Fruit fly (Drosophila melanogaster): ENCODE results near the gene CG11555.
A peak's percentile ranks its signal among the peaks of the same experiment; 100 is the strongest.

Gene CG11555

DNA sequence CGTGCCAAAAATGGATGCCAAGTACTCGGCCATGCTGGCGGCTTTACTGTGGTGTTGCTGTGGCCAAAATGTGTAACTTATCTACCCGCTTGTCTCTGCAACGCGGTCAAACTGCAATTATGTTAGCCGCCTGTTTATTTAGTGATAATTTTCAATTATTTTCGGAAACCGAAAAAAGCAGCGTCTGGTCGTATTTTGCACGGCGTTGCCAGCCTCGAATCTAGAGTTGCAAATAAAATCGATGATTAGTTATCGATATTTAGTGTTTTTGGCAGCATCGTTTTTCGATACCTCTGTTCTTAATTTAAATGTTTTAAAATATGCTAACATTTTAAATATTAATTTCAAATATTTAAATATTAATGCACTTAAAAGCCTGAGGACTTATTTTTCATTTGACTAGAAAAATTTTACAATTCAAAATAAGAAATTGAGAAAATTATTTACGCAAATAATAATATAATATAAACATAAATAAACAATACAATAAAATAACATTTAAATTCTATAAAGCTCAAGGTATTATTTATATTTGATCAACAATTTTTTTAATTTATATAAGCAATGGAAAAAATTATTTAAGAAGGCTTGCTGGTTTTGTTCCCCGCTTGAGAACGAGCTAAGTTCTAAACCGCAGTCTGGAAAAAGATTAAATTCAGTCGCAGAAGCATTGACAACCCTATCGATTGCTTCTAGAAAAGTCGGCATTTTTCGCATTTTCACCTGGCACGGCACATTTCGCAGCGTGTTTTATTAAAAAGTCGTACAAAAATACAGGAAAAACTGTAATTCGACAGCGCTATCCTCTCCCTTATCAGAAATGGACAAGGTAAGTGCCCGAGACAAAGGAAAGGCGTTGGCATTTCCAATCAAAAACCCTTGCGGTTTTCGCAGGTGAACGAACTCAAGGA lies 21.1 kb downstream of the CG11555 start, which contains the start of the genes U2af38 and Stip1 (continued):
- TF ChIP-seq CG14710 (tag; optimal IDR thresholded peaks at IDR 0.05) (peak; percentile 87), YL-1 (GFP tag; optimal IDR thresholded peaks at IDR 0.05) (peak; percentile 84), btn (GFP tag; optimal IDR thresholded peaks at IDR 0.05) (no peak), CG4328 (GFP tag; optimal IDR thresholded peaks at IDR 0.05) (peak; percentile 24), bowl (GFP tag; IDR thresholded peaks at IDR 0.05) (no peak)

- TF ChIP-seq CG1792 (GFP tag; optimal IDR thresholded peaks at IDR 0.05) (peak; percentile 90), C15 (GFP tag; IDR thresholded peaks at IDR 0.05) (peak; percentile 46; the same call in 1 of the 3 replicates), klu (GFP tag; IDR thresholded peaks at IDR 0.05) (peak; percentile 77), CG2875 (GFP tag; optimal IDR thresholded peaks at IDR 0.05) (peak; percentile 74), Dref (GFP tag; IDR thresholded peaks at IDR 0.05) (peak; percentile 43), ap (GFP tag; IDR thresholded peaks at IDR 0.05) (peak; percentile 78), CG5245 (GFP tag; optimal IDR thresholded peaks at IDR 0.05) (peak; percentile 87), CG12155 (GFP tag; optimal IDR thresholded peaks at IDR 0.05) (peak; percentile 92), Ptx1 (GFP tag; IDR thresholded peaks at IDR 0.05) (peak; percentile 87), Ets65A (GFP tag) (peak; percentile 100), Max (GFP tag; optimal IDR thresholded peaks at IDR 0.05) (peak; percentile 88), CG3847 (GFP tag; IDR thresholded peaks at IDR 0.05) (peak; percentile 93), btn (GFP tag; optimal IDR thresholded peaks at IDR 0.05) (peak; percentile 69), Gsc (GFP tag; IDR thresholded peaks at IDR 0.05) (no peak), mld (GFP tag; IDR thresholded peaks at IDR 0.05; ENCODE audit: partially characterized antibody) (no peak), CoRest (tag; optimal IDR thresholded peaks at IDR 0.05) (peak; percentile 95), Sox100B (GFP tag; optimal IDR thresholded peaks at IDR 0.05) (peak; percentile 90), CG7357 (GFP tag; IDR thresholded peaks at IDR 0.05) (peak; percentile 70), CG10321 (GFP tag; IDR thresholded peaks at IDR 0.05) (peak; percentile 20; the same call in 1 of the 2 replicates), lov (optimal IDR thresholded peaks at IDR 0.05) (no peak), lov (GFP tag; IDR thresholded peaks at IDR 0.05) (0 out of 3 replicates have a peak, but pooled peaks have one; percentile 4), bab2 (GFP tag; optimal IDR thresholded peaks at IDR 0.05) (peak; percentile 96), CG4617 (GFP tag; optimal IDR thresholded peaks at IDR 0.05; ENCODE audit: borderline replicate concordance) (peak; percentile 97), CG14860 (GFP tag; IDR thresholded peaks at IDR 0.05; ENCODE audit: partially characterized antibody) (no peak), dm (GFP tag; optimal IDR thresholded peaks at IDR 0.05) (peak; percentile 91), ken (GFP tag; IDR thresholded peaks at IDR 0.05) (peak; percentile 93), Dip2 (GFP tag; IDR thresholded peaks at IDR 0.05) (no peak), CTCF (GFP tag; optimal IDR thresholded peaks at IDR 0.05) (peak; percentile 29), Bteb2 (GFP tag; optimal IDR thresholded peaks at IDR 0.05) (peak; percentile 83), mirr (GFP tag; optimal IDR thresholded peaks at IDR 0.05) (peak; percentile 73), CG17359 (tag; optimal IDR thresholded peaks at IDR 0.05) (peak; percentile 87), her (GFP tag; optimal IDR thresholded peaks at IDR 0.05) (peak; percentile 89), bigmax (GFP tag; optimal IDR thresholded peaks at IDR 0.05) (peak; percentile 4), Deaf1 (tag; optimal IDR thresholded peaks at IDR 0.05) (peak; percentile 28), crc (GFP tag; optimal IDR thresholded peaks at IDR 0.05) (peak; percentile 77), wek (GFP tag; optimal IDR thresholded peaks at IDR 0.05) (peak; percentile 57), Xrp1 (GFP tag; IDR thresholded peaks at IDR 0.05) (peak; percentile 83), croc (GFP tag; conservative IDR thresholded peaks at IDR 0.05) (peak; percentile 67), CG12942 (GFP tag; optimal IDR thresholded peaks at IDR 0.05) (peak; percentile 94), CG1024 (GFP tag; IDR thresholded peaks at IDR 0.05) (no peak; the same call in none of the 2 replicates), shn (GFP tag; optimal IDR thresholded peaks at IDR 0.05) (peak; percentile 93), CG30431 (GFP tag; optimal IDR thresholded peaks at IDR 0.05) (peak; percentile 79), dysf (GFP tag; IDR thresholded peaks at IDR 0.05) (peak; percentile 89)
These were observed 24.0 kb downstream of the CG11555 start, which contains the start of gene Pi3K21B for dm6 chr2L:297480-298284. Pi3K21B (plus strand) TSS chr2L:297880.
